Fruit fly (Drosophila melanogaster) S2 (cell line): Measurements from ENCODE around the gene ppk23.

Experiments
- CG8478 ChIP-seq: fragments of >200 bp; optimal IDR thresholded peaks from 2 replicates; lab custom pipeline; 2018
- CTCF ChIP-seq, 2 experiments: fragments of >200 bp; optimal IDR thresholded peaks; 2 replicates each; lab custom pipeline; 2018

DNA sequence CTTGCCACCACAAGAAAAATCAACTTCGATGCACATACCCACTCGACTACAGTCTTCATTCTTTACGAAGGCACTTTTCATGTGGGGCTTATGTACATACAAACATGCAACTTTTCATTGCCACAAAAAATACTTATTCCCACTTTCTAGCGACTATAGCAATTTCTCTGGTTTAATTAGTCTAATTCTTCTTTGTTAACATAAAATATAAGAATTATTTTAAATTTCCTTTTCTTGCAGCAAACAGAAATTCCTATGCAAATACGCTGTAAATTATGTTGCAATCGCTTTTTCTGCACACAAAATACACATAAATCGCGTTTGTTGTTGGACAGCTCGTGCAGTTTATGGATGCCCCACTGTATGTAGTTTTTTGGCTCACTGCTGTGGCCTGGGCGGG lies 44.6 kb downstream of the ppk23 start:
- TF ChIP-seq CG8478 (lab: Kevin White, UChicago): no peak
- TF ChIP-seq CTCF (optimal IDR thresholded peaks at IDR 0.05; lab: Kevin White, UChicago): no peak
